Worm (Caenorhabditis elegans) whole organism, L4 larva: ENCODE results near the gene lect-2.

ENCODE experiments used
- D1046.2 ChIP-seq: fragments of 200-800 bp; sonication (Bioruptor generic); IDR thresholded peaks from 2 replicates; pipeline ENCODE4 v1.3.6; 2022; ENCODE audit warnings: missing genetic modification characterization, missing compliant biosample characterization
- F26F4.8 ChIP-seq: fragments of 200-800 bp; sonication (Bioruptor generic); conservative IDR thresholded peaks from 2 replicates; pipeline ENCODE4 v1.3.6; 2022; ENCODE audit warnings: missing genetic modification characterization, missing compliant biosample characterization
- F37D6.2 ChIP-seq: sonication (generic microtip); optimal IDR thresholded peaks from 2 replicates; lab custom pipeline; 2016; ENCODE audit warnings: mild to moderate bottlenecking, missing genetic modification characterization, missing compliant biosample characterization
- F44E2.7 ChIP-seq: fragments of 200-800 bp; sonication (Bioruptor generic); IDR thresholded peaks from 2 replicates; pipeline ENCODE4 v2.1.2; 2022; ENCODE audit warnings: missing genetic modification characterization, missing compliant biosample characterization
- T20F7.1 ChIP-seq: fragments of 200-800 bp; sonication (Bioruptor generic); optimal IDR thresholded peaks from 2 replicates; lab custom pipeline; 2018; ENCODE audit warnings: mild to moderate bottlenecking, missing genetic modification characterization, missing compliant biosample characterization
- T26A8.4 ChIP-seq: fragments of 200-800 bp; sonication (Bioruptor generic); IDR thresholded peaks from 2 replicates; pipeline ENCODE4 v1.3.6; 2022; ENCODE audit warnings: missing genetic modification characterization, missing compliant biosample characterization
- aha-1 ChIP-seq: fragments of 150-350 bp; peaks from one replicate; lab custom pipeline; 2014; ENCODE audit warnings: missing biosample characterization, missing genetic modification characterization
- ama-1 ChIP-seq: fragments of 150-350 bp; optimal IDR thresholded peaks from 2 replicates; lab custom pipeline; 2014; ENCODE audit warnings: inconsistent platforms, mixed read lengths
- arid-1 ChIP-seq: fragments of 200-800 bp; sonication (Bioruptor generic); conservative IDR thresholded peaks from 2 replicates; pipeline ENCODE4 v1.3.6; 2022; ENCODE audit warnings: missing genetic modification reagents, missing genetic modification characterization, missing compliant biosample characterization
- ceh-20 ChIP-seq: fragments of 200-800 bp; sonication (Bioruptor generic); IDR thresholded peaks from 2 replicates; pipeline ENCODE4 v1.3.6; 2022; ENCODE audit warnings: missing genetic modification reagents, missing genetic modification characterization, missing compliant biosample characterization
- ces-1 ChIP-seq: fragments of 150-350 bp; sonication (generic microtip); optimal IDR thresholded peaks from 4 replicates; lab custom pipeline; 2014; ENCODE audit warnings: missing biosample characterization, missing genetic modification reagents, missing genetic modification characterization
- ctbp-1 ChIP-seq: fragments of 200-800 bp; sonication (Bioruptor generic); IDR thresholded peaks from 2 replicates; pipeline ENCODE4 v1.3.6; 2022; ENCODE audit warnings: missing genetic modification reagents, missing genetic modification characterization, missing compliant biosample characterization
- daf-16 ChIP-seq, 3 experiments: sonication (generic microtip); optimal IDR thresholded peaks; 2 replicates each; lab custom pipeline; 2016 to 2017; ENCODE audit warnings: missing genetic modification characterization in 3 of 3, missing genetic modification reagents in 3 of 3, mild to moderate bottlenecking in 2 of 3, missing compliant biosample characterization in 2 of 3, missing biosample characterization in 1 of 3, moderate library complexity in 1 of 3
- dmd-6 ChIP-seq: fragments of 200-800 bp; sonication (Bioruptor generic); IDR thresholded peaks from 2 replicates; pipeline ENCODE4 v1.3.6; 2022; ENCODE audit warnings: missing genetic modification reagents, missing genetic modification characterization, missing compliant biosample characterization
- dmd-8 ChIP-seq: fragments of 200-800 bp; sonication (Bioruptor generic); IDR thresholded peaks from 2 replicates; pipeline ENCODE4 v1.3.6; 2022; ENCODE audit warnings: missing genetic modification characterization, missing compliant biosample characterization
- duxl-1 ChIP-seq: sonication (generic microtip); optimal IDR thresholded peaks from 2 replicates; lab custom pipeline; 2016; ENCODE audit warnings: mild to moderate bottlenecking, missing genetic modification characterization, moderate library complexity, missing compliant biosample characterization; ENCODE audit not compliant: poor library complexity
- dve-1 ChIP-seq: sonication (generic microtip); optimal IDR thresholded peaks from 2 replicates; lab custom pipeline; 2017; ENCODE audit warnings: antibody characterized with exemption, mild to moderate bottlenecking, missing genetic modification characterization, missing compliant biosample characterization; ENCODE audit not compliant: insufficient read depth
- egl-27 ChIP-seq: sonication (generic microtip); optimal IDR thresholded peaks from 3 replicates; lab custom pipeline; 2017; ENCODE audit warnings: missing biosample characterization, missing genetic modification reagents, missing genetic modification characterization
- fkh-10 ChIP-seq: fragments of 150-350 bp; optimal IDR thresholded peaks from 2 replicates; lab custom pipeline; 2014; ENCODE audit warnings: missing biosample characterization, missing genetic modification reagents, missing genetic modification characterization
- fos-1 ChIP-seq: fragments of 150-350 bp; optimal IDR thresholded peaks from 2 replicates; lab custom pipeline; 2014; ENCODE audit warnings: missing biosample characterization, missing genetic modification characterization
- hlh-11 ChIP-seq: fragments of 200-800 bp; sonication (Bioruptor generic); optimal IDR thresholded peaks from 2 replicates; lab custom pipeline; 2018; ENCODE audit warnings: mild to moderate bottlenecking, missing genetic modification characterization, missing compliant biosample characterization
- hmg-1.1 ChIP-seq: fragments of 200-800 bp; sonication (Bioruptor generic); IDR thresholded peaks from 2 replicates; pipeline ENCODE4 v1.3.6; 2022; ENCODE audit warnings: missing genetic modification reagents, missing genetic modification characterization, missing compliant biosample characterization
- lin-1 ChIP-seq: fragments of 200-800 bp; sonication (Bioruptor generic); IDR thresholded peaks from 2 replicates; pipeline ENCODE4 v1.3.6; 2022; ENCODE audit warnings: missing genetic modification reagents, missing genetic modification characterization, missing compliant biosample characterization
- lsy-2 ChIP-seq, 2 experiments: fragments of 150-350 bp in 1 of 2; sonication (generic microtip) in 1 of 2; optimal IDR thresholded peaks; 2 replicates each; lab custom pipeline; 2014 to 2017; ENCODE audit warnings: missing biosample characterization in 2 of 2, missing genetic modification characterization in 2 of 2
- mdl-1 ChIP-seq, 2 experiments: fragments of 150-350 bp in 1 of 2; sonication (generic microtip) in 1 of 2; optimal IDR thresholded peaks; 2 replicates each; lab custom pipeline; 2014 to 2017; ENCODE audit warnings: missing biosample characterization in 2 of 2, missing genetic modification characterization in 2 of 2
- mes-2 ChIP-seq: sonication (generic microtip); optimal IDR thresholded peaks from 2 replicates; lab custom pipeline; 2016; ENCODE audit warnings: missing genotype, mild to moderate bottlenecking, missing genetic modification characterization, missing compliant biosample characterization; ENCODE audit not compliant: poor library complexity, severe bottlenecking
- mxl-2 ChIP-seq: fragments of 200-800 bp; sonication (Bioruptor generic); conservative IDR thresholded peaks from 2 replicates; pipeline ENCODE4 v1.3.6; 2022; ENCODE audit warnings: missing genetic modification reagents, missing genetic modification characterization, missing compliant biosample characterization
- mxl-3 ChIP-seq: fragments of 200-800 bp; sonication (Bioruptor generic); optimal IDR thresholded peaks from 2 replicates; lab custom pipeline; 2018; ENCODE audit warnings: mild to moderate bottlenecking, missing genetic modification characterization, missing compliant biosample characterization
- nhr-102 ChIP-seq: sonication (generic microtip); optimal IDR thresholded peaks from 2 replicates; lab custom pipeline; 2016; ENCODE audit warnings: mild to moderate bottlenecking, missing genetic modification characterization, moderate library complexity, missing compliant biosample characterization
- nhr-25 ChIP-seq: sonication (generic microtip); optimal IDR thresholded peaks from 2 replicates; lab custom pipeline; 2017; ENCODE audit warnings: missing genetic modification characterization, mild to moderate bottlenecking, missing compliant biosample characterization, antibody characterized with exemption, moderate library complexity, borderline replicate concordance; ENCODE audit not compliant: insufficient read depth
- nhr-28 ChIP-seq: fragments of 150-350 bp; optimal IDR thresholded peaks from 2 replicates; lab custom pipeline; 2014; ENCODE audit warnings: missing biosample characterization, missing genetic modification characterization
- nhr-42 ChIP-seq: fragments of 200-800 bp; sonication (Bioruptor generic); IDR thresholded peaks from 2 replicates; pipeline ENCODE4 v1.3.6; 2022; ENCODE audit warnings: missing genetic modification characterization, missing compliant biosample characterization
- nhr-48 ChIP-seq: sonication (generic microtip); optimal IDR thresholded peaks from 2 replicates; lab custom pipeline; 2016; ENCODE audit warnings: mild to moderate bottlenecking, missing genetic modification characterization, missing compliant biosample characterization
- nhr-76 ChIP-seq: fragments of 150-350 bp; optimal IDR thresholded peaks from 2 replicates; lab custom pipeline; 2014; ENCODE audit warnings: missing biosample characterization, missing genetic modification characterization
- nhr-77 ChIP-seq: fragments of 150-350 bp; optimal IDR thresholded peaks from 2 replicates; lab custom pipeline; 2014; ENCODE audit warnings: missing biosample characterization, missing genetic modification characterization
- pqm-1 ChIP-seq: sonication (generic microtip); optimal IDR thresholded peaks from 2 replicates; lab custom pipeline; 2017; ENCODE audit warnings: missing biosample characterization, missing genetic modification characterization
- set-16 ChIP-seq: fragments of 200-800 bp; sonication (Bioruptor generic); IDR thresholded peaks from 2 replicates; pipeline ENCODE4 v1.3.6; 2022; ENCODE audit warnings: missing genetic modification reagents, missing genetic modification characterization, missing compliant biosample characterization
- tra-1 ChIP-seq: fragments of 200-800 bp; sonication (Bioruptor generic); IDR thresholded peaks from 2 replicates; pipeline ENCODE4 v1.3.6; 2022; ENCODE audit warnings: missing genetic modification reagents, missing genetic modification characterization, missing compliant biosample characterization
- zag-1 ChIP-seq: fragments of 150-350 bp; optimal IDR thresholded peaks from 2 replicates; lab custom pipeline; 2014; ENCODE audit warnings: missing biosample characterization, missing genetic modification characterization

lect-2 gene

DNA sequence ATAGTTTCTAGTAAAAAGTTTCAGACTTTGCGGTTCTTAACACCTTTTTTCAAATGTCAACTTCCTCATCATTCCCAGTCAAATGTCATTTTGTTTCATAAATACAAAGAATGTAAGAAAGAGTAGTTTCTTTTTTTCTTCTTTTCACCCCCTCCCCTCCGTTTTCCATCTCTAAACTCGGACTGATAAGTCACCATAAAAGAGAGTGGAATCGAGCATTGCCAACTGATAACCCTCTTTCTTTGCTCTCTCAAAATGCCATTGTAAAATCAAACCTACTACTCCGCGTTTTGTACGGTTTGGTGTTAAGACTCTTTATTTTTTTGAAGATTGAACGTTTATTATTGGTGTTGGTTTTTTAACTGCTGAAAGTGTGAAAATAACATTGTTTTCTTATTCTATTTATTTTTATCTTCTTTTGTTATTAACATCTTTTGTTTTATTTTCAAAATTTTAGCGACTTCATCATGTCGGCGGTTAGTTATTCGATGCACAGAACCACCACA is 40.7 kb upstream of the lect-2 start, which contains the start of gene ifb-2 (continued):
- TF ChIP-seq T20F7.1 (GFP tag; lab: Kevin White, UChicago) = no peak
- no peak for TF ChIP-seq mdl-1 (tag; optimal IDR thresholded peaks at IDR 0.05; lab: Kevin White, UChicago)
- no peak for TF ChIP-seq arid-1
- no peak for TF ChIP-seq T26A8.4 (GFP tag; lab: Robert Waterston, UW)
- TF ChIP-seq F44E2.7 (GFP tag; lab: Robert Waterston, UW) = no peak
- TF ChIP-seq fos-1 (tag; lab: Kevin White, UChicago) = no peak
- TF ChIP-seq F37D6.2 = no peak
- TF ChIP-seq mxl-2 (GFP tag; lab: Robert Waterston, UW) = no peak
- no peak for TF ChIP-seq fkh-10 (GFP tag; lab: Kevin White, UChicago)
- TF ChIP-seq, all 104 proteins: peak for 9

DNA sequence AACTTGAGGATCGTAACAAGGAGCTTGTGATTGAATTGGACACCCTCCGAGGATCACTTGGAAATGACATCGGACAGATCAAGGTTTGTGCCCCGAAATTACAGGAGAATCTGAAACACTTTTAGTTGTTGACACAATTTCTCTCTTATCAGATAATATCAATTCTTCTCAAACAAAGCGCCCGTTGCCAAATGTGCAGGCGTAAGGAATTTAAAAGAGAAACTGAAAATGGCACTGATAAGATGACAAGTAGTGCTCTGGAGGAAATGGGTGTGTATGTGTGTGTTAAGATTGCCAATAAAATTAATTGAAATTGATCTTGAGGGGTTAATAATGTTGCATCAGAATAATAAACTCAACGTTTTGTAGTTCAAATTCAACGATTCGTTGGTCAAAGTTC is 39.2 kb upstream of the lect-2 start:
- TF ChIP-seq F37D6.2 = no peak
- peak; percentile 77 for TF ChIP-seq dve-1 (tag; lab: Kevin White, UChicago)
- TF ChIP-seq tra-1 (GFP tag; lab: Robert Waterston, UW) = 0 out of 2 replicates have a peak, but pooled peaks have one; percentile 49
- TF ChIP-seq ces-1 (GFP tag; lab: Kevin White, UChicago) = no peak
- no peak for TF ChIP-seq duxl-1 (tag; lab: Kevin White, UChicago)
- 0 out of 2 replicates have a peak, but pooled peaks have one; percentile 23 for TF ChIP-seq lin-1 (GFP tag; lab: Robert Waterston, UW)
- TF ChIP-seq nhr-42 = no peak
- TF ChIP-seq dmd-8 = no peak
- TF ChIP-seq ama-1 (lab: Kevin White, UChicago) = peak; percentile 8
- no peak for TF ChIP-seq zag-1 (tag; lab: Kevin White, UChicago)
- TF ChIP-seq nhr-102 = no peak
- no peak for TF ChIP-seq ctbp-1 (GFP tag; lab: Robert Waterston, UW)
- TF ChIP-seq lsy-2 (tag; optimal IDR thresholded peaks at IDR 0.05; lab: Kevin White, UChicago) = no peak
- no peak for TF ChIP-seq set-16
- TF ChIP-seq egl-27 (tag; lab: Kevin White, UChicago) = no peak
- no peak for TF ChIP-seq hmg-1.1 (GFP tag; lab: Robert Waterston, UW)
- no peak for TF ChIP-seq F26F4.8 (GFP tag; lab: Robert Waterston, UW)
- peak; percentile 60 for TF ChIP-seq hlh-11
- TF ChIP-seq arid-1 = no peak
- TF ChIP-seq nhr-77 (tag; lab: Kevin White, UChicago) = peak; percentile 69
- no peak for TF ChIP-seq daf-16 (GFP tag; optimal IDR thresholded peaks at IDR 0.05; lab: Kevin White, UChicago)
- TF ChIP-seq daf-16 (tag; optimal IDR thresholded peaks at IDR 0.05; lab: Kevin White, UChicago) = peak; percentile 79
- TF ChIP-seq fkh-10 (GFP tag; lab: Kevin White, UChicago) = no peak
- peak; percentile 72 for TF ChIP-seq dmd-6 (GFP tag; lab: Robert Waterston, UW)
- TF ChIP-seq aha-1 (tag; lab: Kevin White, UChicago) = peak; percentile 17
- TF ChIP-seq T20F7.1 (GFP tag; lab: Kevin White, UChicago) = no peak
- TF ChIP-seq nhr-76 (tag; lab: Kevin White, UChicago) = no peak
- TF ChIP-seq nhr-48 (tag; lab: Kevin White, UChicago) = no peak
- no peak for TF ChIP-seq ceh-20 (GFP tag; lab: Robert Waterston, UW)
- peak; percentile 85 for TF ChIP-seq nhr-28
- peak; percentile 9 for TF ChIP-seq mes-2 (tag; lab: Kevin White, UChicago)
- TF ChIP-seq D1046.2 = no peak
- peak; percentile 92 for TF ChIP-seq pqm-1 (tag; lab: Kevin White, UChicago)
- peak; percentile 17 for TF ChIP-seq mxl-3
- no peak for TF ChIP-seq nhr-25 (tag; lab: Kevin White, UChicago)
